Worm (Caenorhabditis elegans) whole organism, L3 larva: Measurements from ENCODE around the gene mel-11.

Experiments used
- R02D3.7 ChIP-seq: fragments of 150-350 bp; optimal IDR thresholded peaks from 2 replicates; lab custom pipeline; 2014; ENCODE audit warnings: missing biosample characterization, missing genetic modification characterization
- aly-2 ChIP-seq: fragments of 150-350 bp; optimal IDR thresholded peaks from 2 replicates; lab custom pipeline; 2014; ENCODE audit warnings: missing biosample characterization, missing genetic modification characterization
- ama-1 ChIP-seq: fragments of 150-350 bp; optimal IDR thresholded peaks from 2 replicates; lab custom pipeline; 2018
- ceh-16 ChIP-seq: sonication (generic microtip); optimal IDR thresholded peaks from 2 replicates; lab custom pipeline; 2017; ENCODE audit warnings: missing biosample characterization, missing genetic modification characterization
- ceh-28 ChIP-seq: fragments of 150-350 bp; optimal IDR thresholded peaks from 2 replicates; lab custom pipeline; 2014; ENCODE audit warnings: missing biosample characterization, missing genetic modification reagents, missing genetic modification characterization
- ceh-82 ChIP-seq: fragments of 150-350 bp; optimal IDR thresholded peaks from 2 replicates; lab custom pipeline; 2014; ENCODE audit warnings: missing biosample characterization, missing genetic modification characterization
- ceh-9 ChIP-seq: sonication (generic microtip); optimal IDR thresholded peaks from 2 replicates; lab custom pipeline; 2018; ENCODE audit warnings: missing biosample characterization, missing genetic modification characterization
- daf-12 ChIP-seq: fragments of 150-350 bp; optimal IDR thresholded peaks from 2 replicates; lab custom pipeline; 2014; ENCODE audit warnings: missing biosample characterization, missing genetic modification reagents, missing genetic modification characterization
- egl-27 ChIP-seq: sonication (generic microtip); optimal IDR thresholded peaks from 4 replicates; lab custom pipeline; 2017; ENCODE audit warnings: missing biosample characterization, missing genetic modification reagents, missing genetic modification characterization
- egl-5 ChIP-seq: fragments of 150-350 bp; optimal IDR thresholded peaks from 2 replicates; lab custom pipeline; 2017; ENCODE audit warnings: missing biosample characterization, missing genetic modification reagents, missing genetic modification characterization, inconsistent platforms
- elt-1 ChIP-seq: fragments of 150-350 bp; optimal IDR thresholded peaks from 2 replicates; lab custom pipeline; 2014; ENCODE audit warnings: missing biosample characterization, missing genetic modification characterization
- elt-2 ChIP-seq: sonication (generic microtip); optimal IDR thresholded peaks from 2 replicates; lab custom pipeline; 2016; ENCODE audit warnings: missing genetic modification reagents, mild to moderate bottlenecking, missing genetic modification characterization, missing compliant biosample characterization
- eor-1 ChIP-seq, 2 experiments: fragments of 150-350 bp; optimal IDR thresholded peaks; 2 replicates each; lab custom pipeline; 2014 to 2018; ENCODE audit warnings: missing biosample characterization in 2 of 2, missing genetic modification characterization in 2 of 2
- fkh-10 ChIP-seq: sonication (generic microtip); optimal IDR thresholded peaks from 2 replicates; lab custom pipeline; 2017; ENCODE audit warnings: missing biosample characterization, missing genetic modification reagents, missing genetic modification characterization
- fkh-2 ChIP-seq: fragments of 150-350 bp; optimal IDR thresholded peaks from 2 replicates; lab custom pipeline; 2014; ENCODE audit warnings: missing biosample characterization, missing genetic modification reagents, missing genetic modification characterization
- fos-1 ChIP-seq: fragments of 150-350 bp; optimal IDR thresholded peaks from 2 replicates; lab custom pipeline; 2014; ENCODE audit warnings: missing biosample characterization, missing genetic modification characterization
- hmg-11 ChIP-seq: sonication (generic microtip); optimal IDR thresholded peaks from 2 replicates; lab custom pipeline; 2016; ENCODE audit warnings: missing genetic modification characterization, missing compliant biosample characterization
- jun-1 ChIP-seq: fragments of 150-350 bp; optimal IDR thresholded peaks from 2 replicates; lab custom pipeline; 2014; ENCODE audit warnings: missing biosample characterization, missing genetic modification reagents, missing genetic modification characterization
- lin-15B ChIP-seq: fragments of 150-350 bp; optimal IDR thresholded peaks from 2 replicates; lab custom pipeline; 2014; ENCODE audit warnings: missing biosample characterization, missing genetic modification characterization
- lin-39 ChIP-seq: fragments of 150-350 bp; optimal IDR thresholded peaks from 2 replicates; lab custom pipeline; 2018; ENCODE audit warnings: missing biosample characterization, missing genetic modification reagents, missing genetic modification characterization
- lsy-12 ChIP-seq: sonication (generic microtip); optimal IDR thresholded peaks from 2 replicates; lab custom pipeline; 2016; ENCODE audit warnings: mild to moderate bottlenecking, missing genetic modification characterization, missing compliant biosample characterization
- mdl-1 ChIP-seq: fragments of 150-350 bp; optimal IDR thresholded peaks from 2 replicates; lab custom pipeline; 2014; ENCODE audit warnings: missing biosample characterization, missing genetic modification characterization
- nfya-1 ChIP-seq: sonication (generic microtip); optimal IDR thresholded peaks from 2 replicates; lab custom pipeline; 2017; ENCODE audit warnings: missing genetic modification characterization, mild to moderate bottlenecking, missing compliant biosample characterization, antibody characterized with exemption, moderate library complexity; ENCODE audit not compliant: insufficient read depth
- nhr-11 ChIP-seq: fragments of 150-350 bp; optimal IDR thresholded peaks from 2 replicates; lab custom pipeline; 2014; ENCODE audit warnings: missing biosample characterization, missing genetic modification characterization
- nhr-12 ChIP-seq: fragments of 150-350 bp; optimal IDR thresholded peaks from 2 replicates; lab custom pipeline; 2014; ENCODE audit warnings: missing biosample characterization, missing genetic modification characterization
- nhr-23 ChIP-seq: fragments of 150-350 bp; optimal IDR thresholded peaks from 2 replicates; lab custom pipeline; 2014; ENCODE audit warnings: missing biosample characterization, missing genetic modification reagents, missing genetic modification characterization
- nhr-237 ChIP-seq: fragments of 150-350 bp; optimal IDR thresholded peaks from 2 replicates; lab custom pipeline; 2014; ENCODE audit warnings: missing biosample characterization, missing genetic modification characterization
- nhr-28 ChIP-seq: fragments of 150-350 bp; optimal IDR thresholded peaks from 2 replicates; lab custom pipeline; 2014; ENCODE audit warnings: missing biosample characterization, missing genetic modification characterization
- nhr-43 ChIP-seq: sonication (generic microtip); optimal IDR thresholded peaks from 2 replicates; lab custom pipeline; 2016; ENCODE audit warnings: mild to moderate bottlenecking, missing genetic modification characterization, missing compliant biosample characterization; ENCODE audit not compliant: poor library complexity, severe bottlenecking
- nhr-67 ChIP-seq: fragments of 150-350 bp; optimal IDR thresholded peaks from 2 replicates; lab custom pipeline; 2014; ENCODE audit warnings: missing biosample characterization, missing genetic modification characterization
- nhr-76 ChIP-seq: fragments of 150-350 bp; sonication (generic microtip); optimal IDR thresholded peaks from 5 replicates; lab custom pipeline; 2014; ENCODE audit warnings: missing biosample characterization, missing genetic modification characterization
- pha-4 ChIP-seq: fragments of 150-350 bp; optimal IDR thresholded peaks from 2 replicates; lab custom pipeline; 2014; ENCODE audit warnings: missing biosample characterization, missing genetic modification reagents, missing genetic modification characterization
- pqm-1 ChIP-seq: fragments of 150-350 bp; optimal IDR thresholded peaks from 2 replicates; lab custom pipeline; 2017; ENCODE audit warnings: missing biosample characterization, missing genetic modification characterization, inconsistent platforms
- sea-2 ChIP-seq: fragments of 150-350 bp; sonication (generic microtip); optimal IDR thresholded peaks from 4 replicates; lab custom pipeline; 2014; ENCODE audit warnings: missing biosample characterization, missing genetic modification reagents, missing genetic modification characterization
- skn-1 ChIP-seq: fragments of 150-350 bp; optimal IDR thresholded peaks from 2 replicates; lab custom pipeline; 2014; ENCODE audit warnings: missing biosample characterization, missing genetic modification characterization
- snpc-4 ChIP-seq: fragments of 150-350 bp; optimal IDR thresholded peaks from 2 replicates; lab custom pipeline; 2014; ENCODE audit warnings: missing biosample characterization, missing genetic modification characterization
- tbx-2 ChIP-seq: sonication (generic microtip); optimal IDR thresholded peaks from 2 replicates; lab custom pipeline; 2016; ENCODE audit warnings: mild to moderate bottlenecking, missing genetic modification characterization, missing compliant biosample characterization
- unc-39 ChIP-seq: sonication (generic microtip); optimal IDR thresholded peaks from 4 replicates; lab custom pipeline; 2017; ENCODE audit warnings: missing biosample characterization, missing genetic modification characterization
- unc-62 ChIP-seq: fragments of 150-350 bp; sonication (generic microtip); optimal IDR thresholded peaks from 4 replicates; lab custom pipeline; 2014; ENCODE audit warnings: missing biosample characterization, missing genetic modification reagents, missing genetic modification characterization
- zag-1 ChIP-seq: fragments of 150-350 bp; optimal IDR thresholded peaks from 2 replicates; lab custom pipeline; 2014; ENCODE audit warnings: missing biosample characterization, missing genetic modification characterization
- ztf-11 ChIP-seq: fragments of 150-350 bp; optimal IDR thresholded peaks from 2 replicates; lab custom pipeline; 2014; ENCODE audit warnings: missing biosample characterization, missing genetic modification characterization
- ztf-4 ChIP-seq: fragments of 150-350 bp; optimal IDR thresholded peaks from 2 replicates; lab custom pipeline; 2014; ENCODE audit warnings: missing biosample characterization, missing genetic modification characterization

The mel-11 gene

DNA sequence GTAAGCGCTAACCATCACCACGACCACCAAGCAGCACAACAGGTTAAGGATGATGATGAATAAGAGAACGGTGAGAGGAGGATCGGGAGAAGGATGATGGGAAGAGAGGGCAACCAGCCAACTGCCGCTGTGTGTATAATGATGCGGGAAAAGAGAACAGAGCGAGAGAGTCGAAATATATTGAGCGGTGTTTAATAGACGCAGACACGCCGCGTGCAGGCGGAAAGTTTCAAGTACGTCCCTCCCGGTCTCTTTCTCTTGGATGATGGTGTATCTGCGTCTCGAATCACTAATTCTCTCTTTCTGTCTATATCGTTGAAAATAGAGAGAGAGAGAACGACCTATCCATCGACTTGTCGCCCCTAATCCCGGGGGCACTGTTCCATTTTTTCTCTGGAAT, 1.6 kb upstream of the mel-11 start:
- TF ChIP-seq tbx-2 (tag; lab: Kevin White, UChicago), result peak; percentile 3
- peak; percentile 63 for TF ChIP-seq lin-39
- TF ChIP-seq lin-15B, result peak; percentile 27
- TF ChIP-seq fkh-2 (tag; lab: Kevin White, UChicago), result no peak
- TF ChIP-seq nhr-43 (tag; lab: Kevin White, UChicago), result peak; percentile 58
- peak; percentile 66 for TF ChIP-seq egl-5 (tag; lab: Kevin White, UChicago)
- no peak for TF ChIP-seq daf-12
- no peak for TF ChIP-seq fkh-10 (GFP tag; lab: Kevin White, UChicago)
- no peak for TF ChIP-seq unc-62 (GFP tag; lab: Kevin White, UChicago)
- TF ChIP-seq ztf-11 (tag; lab: Kevin White, UChicago), result no peak
- peak; percentile 70 for TF ChIP-seq nfya-1 (tag; lab: Kevin White, UChicago)
- no peak for TF ChIP-seq nhr-12 (tag; lab: Kevin White, UChicago)
- peak; percentile 77 for TF ChIP-seq nhr-23 (tag; lab: Kevin White, UChicago)
- peak; percentile 27 for TF ChIP-seq R02D3.7 (tag; lab: Kevin White, UChicago)
- peak; percentile 32 for TF ChIP-seq pha-4 (tag; lab: Kevin White, UChicago)
- no peak for TF ChIP-seq elt-1 (tag; lab: Kevin White, UChicago)
- TF ChIP-seq egl-27 (tag; lab: Kevin White, UChicago), result no peak
- TF ChIP-seq nhr-76 (tag; lab: Kevin White, UChicago), result no peak
- peak; percentile 8 for TF ChIP-seq lsy-12
- TF ChIP-seq skn-1 (tag; lab: Kevin White, UChicago), result no peak
- no peak for TF ChIP-seq eor-1 (tag; optimal IDR thresholded peaks at IDR 0.05; lab: Kevin White, UChicago)
- TF ChIP-seq nhr-67 (tag; lab: Kevin White, UChicago), result no peak
- TF ChIP-seq ceh-28, result peak; percentile 43
- TF ChIP-seq mdl-1 (tag; lab: Kevin White, UChicago), result peak; percentile 6
- TF ChIP-seq fos-1, result no peak
- no peak for TF ChIP-seq nhr-11
- peak; percentile 74 for TF ChIP-seq hmg-11 (tag; lab: Kevin White, UChicago)
- TF ChIP-seq elt-2 (tag; lab: Kevin White, UChicago), result peak; percentile 16
- TF ChIP-seq ama-1 (lab: Kevin White, UChicago), result no peak
- TF ChIP-seq sea-2 (GFP tag; lab: Kevin White, UChicago), result no peak
- peak; percentile 64 for TF ChIP-seq snpc-4 (tag; lab: Kevin White, UChicago)
- TF ChIP-seq zag-1, result no peak
- TF ChIP-seq ceh-9 (tag; lab: Kevin White, UChicago), result no peak
- TF ChIP-seq ceh-16 (tag; lab: Kevin White, UChicago), result no peak
- TF ChIP-seq unc-39, result no peak
- TF ChIP-seq ztf-4 (tag; lab: Kevin White, UChicago), result no peak
- TF ChIP-seq nhr-237 (tag; lab: Kevin White, UChicago), result no peak

DNA sequence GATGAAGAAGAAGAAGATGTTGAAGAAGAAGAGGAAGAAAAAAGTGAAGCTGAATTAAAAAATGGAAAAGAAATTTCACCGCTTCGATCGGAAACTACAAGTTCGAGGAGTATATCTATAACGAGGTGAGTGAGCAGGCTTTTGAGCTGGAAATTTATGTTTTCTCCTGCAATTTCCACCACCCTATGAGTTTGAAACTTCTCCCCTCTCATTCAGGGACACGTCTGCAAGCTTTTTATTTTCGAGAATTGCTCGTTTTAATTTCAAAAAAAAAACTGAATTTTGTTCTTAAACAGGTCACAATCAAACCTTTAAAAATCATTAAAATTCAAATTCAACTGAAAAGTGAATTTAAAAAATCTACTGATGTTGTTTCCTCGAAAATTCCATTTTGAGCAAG, 3.9 kb downstream of the mel-11 start:
- no peak for TF ChIP-seq aly-2 (tag; lab: Kevin White, UChicago)
- no peak for TF ChIP-seq pqm-1 (tag; lab: Kevin White, UChicago)
- TF ChIP-seq tbx-2 (tag; lab: Kevin White, UChicago), result no peak
- no peak for TF ChIP-seq ceh-82 (tag; lab: Kevin White, UChicago)
- TF ChIP-seq mdl-1 (tag; lab: Kevin White, UChicago), result no peak
- TF ChIP-seq snpc-4 (tag; lab: Kevin White, UChicago), result no peak
- TF ChIP-seq jun-1 (tag; lab: Kevin White, UChicago), result no peak
- TF ChIP-seq nhr-28 (tag; lab: Kevin White, UChicago), result no peak
- TF ChIP-seq fkh-10 (GFP tag; lab: Kevin White, UChicago), result no peak
- TF ChIP-seq elt-1 (tag; lab: Kevin White, UChicago), result no peak
- TF ChIP-seq nhr-11, result no peak
- TF ChIP-seq ceh-16 (tag; lab: Kevin White, UChicago), result no peak
- no peak for TF ChIP-seq ama-1 (lab: Kevin White, UChicago)
- TF ChIP-seq nhr-23 (tag; lab: Kevin White, UChicago), result no peak
- no peak for TF ChIP-seq ceh-9 (tag; lab: Kevin White, UChicago)
- no peak for TF ChIP-seq fos-1
